Worm (Caenorhabditis elegans): ENCODE results near the gene grl-1.
A peak's percentile ranks its signal among the peaks of the same experiment; 100 is the strongest.

The grl-1 gene

DNA sequence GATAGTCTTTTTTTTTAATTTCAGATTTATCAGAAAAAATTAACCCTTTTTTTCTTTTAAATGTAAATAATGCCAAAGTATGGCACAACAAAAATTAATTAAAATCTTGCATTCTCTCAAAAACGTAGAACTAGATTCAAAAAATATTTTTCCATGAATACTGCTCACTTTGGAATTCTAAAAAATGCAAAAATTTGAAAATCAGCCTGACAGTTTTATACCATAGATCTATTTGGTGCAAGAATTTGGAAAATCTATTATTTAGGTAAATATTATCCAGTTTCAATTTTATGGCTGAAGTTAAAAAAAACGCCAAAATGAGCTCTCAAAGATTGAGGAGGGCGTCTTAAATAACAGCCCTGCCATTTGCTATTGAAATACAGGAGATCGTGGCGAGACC, 46.0 kb upstream of the grl-1 start:
- no peak for TF ChIP-seq nhr-6 (tag; optimal IDR thresholded peaks at IDR 0.05)
- TF ChIP-seq unc-55 (GFP tag; optimal IDR thresholded peaks at IDR 0.05) = no peak
- TF ChIP-seq nhr-23 (tag; optimal IDR thresholded peaks at IDR 0.05) = no peak
- TF ChIP-seq F13H6.1 (tag; optimal IDR thresholded peaks at IDR 0.05) = no peak
- no peak for TF ChIP-seq R02D3.7 (tag; optimal IDR thresholded peaks at IDR 0.05)
- TF ChIP-seq Y55F3AM.14 (GFP tag; optimal IDR thresholded peaks at IDR 0.05) = no peak
- TF ChIP-seq alr-1 (tag; optimal IDR thresholded peaks at IDR 0.05) = no peak
- no peak for TF ChIP-seq egl-27 (tag; optimal IDR thresholded peaks at IDR 0.05)
- no peak for TF ChIP-seq nhr-77 (tag; optimal IDR thresholded peaks at IDR 0.05)
- TF ChIP-seq peb-1 (tag; optimal IDR thresholded peaks at IDR 0.05) = no peak
- TF ChIP-seq gmeb-1 (tag; optimal IDR thresholded peaks at IDR 0.05) = no peak
- no peak for TF ChIP-seq snpc-4 (tag; optimal IDR thresholded peaks at IDR 0.05)
- no peak for TF ChIP-seq elt-3 (tag; optimal IDR thresholded peaks at IDR 0.05)
- no peak for TF ChIP-seq ZK546.5 (tag; optimal IDR thresholded peaks at IDR 0.05)

DNA sequence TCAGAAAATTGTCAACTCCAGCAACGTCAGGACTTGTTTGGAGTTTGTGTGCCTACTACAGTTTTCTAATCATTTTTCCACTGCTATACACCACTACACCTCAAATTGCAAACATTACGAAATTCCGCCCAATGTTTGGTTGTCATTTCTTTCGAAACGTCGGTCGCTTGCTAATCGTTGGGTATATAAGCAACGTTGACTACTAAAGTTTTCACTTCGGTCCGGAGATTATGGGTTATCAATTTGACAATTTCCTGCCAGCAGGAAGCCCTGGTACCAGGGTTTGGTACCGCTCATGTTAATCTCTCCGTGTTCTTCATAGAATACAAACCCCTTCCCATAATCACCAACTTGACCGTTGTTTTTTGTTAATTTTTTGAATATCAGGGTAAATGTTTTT, 42.4 kb upstream of the grl-1 start:
- TF ChIP-seq lin-13 (GFP tag; optimal IDR thresholded peaks at IDR 0.05) (peak; percentile 10), snpc-4 (tag; optimal IDR thresholded peaks at IDR 0.05) (peak; percentile 97), sem-4 (tag; optimal IDR thresholded peaks at IDR 0.05) (no peak), nhr-129 (tag; optimal IDR thresholded peaks at IDR 0.05) (peak; percentile 75), nhr-21 (tag; optimal IDR thresholded peaks at IDR 0.05) (peak; percentile 13), lsy-2 (tag; optimal IDR thresholded peaks at IDR 0.05) (peak; percentile 33 to 37), sma-9 (GFP tag; optimal IDR thresholded peaks at IDR 0.05) (peak; percentile 41), sma-9 (tag; optimal IDR thresholded peaks at IDR 0.05) (no peak), sma-3 (GFP tag; optimal IDR thresholded peaks at IDR 0.05) (peak; percentile 58), egl-27 (tag; optimal IDR thresholded peaks at IDR 0.05) (no peak), F13H6.1 (tag; optimal IDR thresholded peaks at IDR 0.05) (peak; percentile 45), fos-1 (tag; optimal IDR thresholded peaks at IDR 0.05) (peak; percentile 65), dmd-4 (tag; optimal IDR thresholded peaks at IDR 0.05) (no peak), crh-2 (tag; optimal IDR thresholded peaks at IDR 0.05) (peak; percentile 79), skn-1 (tag; optimal IDR thresholded peaks at IDR 0.05) (peak; percentile 13), gmeb-1 (tag; optimal IDR thresholded peaks at IDR 0.05) (peak; percentile 62)

DNA sequence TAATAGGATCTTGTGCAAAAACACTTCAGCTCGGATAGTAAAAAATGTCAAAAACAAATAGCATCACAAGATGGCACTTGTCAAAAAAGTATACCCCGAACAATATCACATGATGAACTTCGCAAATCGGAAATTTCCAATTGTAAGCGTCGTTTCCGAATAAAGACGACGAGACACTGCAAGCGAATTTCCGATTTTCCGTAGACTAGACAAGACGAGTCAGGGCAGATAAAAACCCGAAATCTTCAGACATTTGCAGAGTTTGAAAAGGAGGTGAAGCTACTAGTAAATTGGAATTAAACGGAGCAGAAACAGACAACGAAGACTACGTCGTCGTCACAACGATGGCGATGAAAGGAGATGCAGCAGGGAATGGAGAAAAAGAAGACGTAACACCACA, 38.0 kb upstream of the grl-1 start:
- TF ChIP-seq ztf-4 (tag; optimal IDR thresholded peaks at IDR 0.05) (no peak), sma-9 (GFP tag; optimal IDR thresholded peaks at IDR 0.05) (no peak), sma-9 (tag; optimal IDR thresholded peaks at IDR 0.05) (no peak), blmp-1 (tag; optimal IDR thresholded peaks at IDR 0.05; ENCODE audit: insufficient read depth) (no peak), sem-4 (tag; optimal IDR thresholded peaks at IDR 0.05) (no peak), elt-3 (tag; optimal IDR thresholded peaks at IDR 0.05) (no peak), nhr-10 (tag; optimal IDR thresholded peaks at IDR 0.05) (no peak), lin-11 (tag; optimal IDR thresholded peaks at IDR 0.05) (no peak), nhr-25 (tag; optimal IDR thresholded peaks at IDR 0.05) (no peak), nhr-23 (tag; optimal IDR thresholded peaks at IDR 0.05) (no peak), sma-3 (GFP tag; optimal IDR thresholded peaks at IDR 0.05) (no peak), mbf-1 (tag; optimal IDR thresholded peaks at IDR 0.05) (no peak)

DNA sequence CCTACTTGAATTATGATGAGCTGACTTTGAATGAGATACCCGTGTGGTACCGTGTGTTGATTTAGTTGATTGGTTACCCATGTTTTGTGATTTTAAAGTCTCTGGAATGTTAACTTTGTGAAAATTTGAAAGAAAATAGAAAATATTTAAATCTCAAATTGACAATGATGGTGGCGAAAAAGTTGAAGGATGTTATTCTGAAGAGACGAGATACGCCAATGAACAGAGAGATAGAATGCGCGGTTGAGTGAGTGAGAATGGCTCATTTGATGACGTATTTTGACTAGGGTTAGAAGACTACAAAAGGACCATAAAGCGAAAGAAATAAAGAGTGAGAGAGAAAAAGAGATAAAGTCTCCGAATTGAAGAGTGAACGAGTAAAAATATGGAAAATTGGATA, 36.8 kb upstream of the grl-1 start, which contains the start of gene glb-6:
Gene glb-6 (minus strand): TSS at position 101 of the 400 bp plus-strand sequence.
- TF ChIP-seq crh-2 (tag; optimal IDR thresholded peaks at IDR 0.05) = no peak
- TF ChIP-seq zag-1 (tag; optimal IDR thresholded peaks at IDR 0.05) = no peak
- no peak for TF ChIP-seq elt-3 (tag; optimal IDR thresholded peaks at IDR 0.05)
- TF ChIP-seq R02D3.7 (tag; optimal IDR thresholded peaks at IDR 0.05) = no peak
- no peak for TF ChIP-seq skn-1 (tag; optimal IDR thresholded peaks at IDR 0.05)
- TF ChIP-seq elt-1 (tag; optimal IDR thresholded peaks at IDR 0.05) = no peak
- no peak for TF ChIP-seq gmeb-1 (tag; optimal IDR thresholded peaks at IDR 0.05)
- TF ChIP-seq ama-1 (optimal IDR thresholded peaks at IDR 0.05) = no peak
- no peak for TF ChIP-seq mbf-1 (tag; optimal IDR thresholded peaks at IDR 0.05)
- no peak for TF ChIP-seq fos-1 (tag; optimal IDR thresholded peaks at IDR 0.05)
- no peak for TF ChIP-seq sem-4 (tag; optimal IDR thresholded peaks at IDR 0.05)
- TF ChIP-seq lin-13 (GFP tag; optimal IDR thresholded peaks at IDR 0.05) = no peak
- no peak for TF ChIP-seq nhr-12 (tag; optimal IDR thresholded peaks at IDR 0.05)
- no peak for TF ChIP-seq unc-55 (GFP tag; optimal IDR thresholded peaks at IDR 0.05)
- no peak for TF ChIP-seq alr-1 (tag; optimal IDR thresholded peaks at IDR 0.05)
- no peak for TF ChIP-seq ceh-82 (tag; optimal IDR thresholded peaks at IDR 0.05)
- no peak for TF ChIP-seq nhr-23 (tag; optimal IDR thresholded peaks at IDR 0.05)
- TF ChIP-seq ceh-16 (tag; optimal IDR thresholded peaks at IDR 0.05) = no peak
- no peak for TF ChIP-seq peb-1 (tag; optimal IDR thresholded peaks at IDR 0.05)
